Worm (Caenorhabditis elegans) whole organism, L2 larva: ENCODE results near the gene ZK666.11.

Experiments used
- lin-11 ChIP-seq: fragments of 150-350 bp; sonication (generic microtip); optimal IDR thresholded peaks from 2 replicates; lab custom pipeline; 2014; ENCODE audit warnings: missing biosample characterization, missing genetic modification characterization, inconsistent platforms, mixed read lengths
- nhr-23 ChIP-seq: fragments of 150-350 bp; optimal IDR thresholded peaks from 2 replicates; lab custom pipeline; 2014; ENCODE audit warnings: missing biosample characterization, missing genetic modification reagents, missing genetic modification characterization

DNA sequence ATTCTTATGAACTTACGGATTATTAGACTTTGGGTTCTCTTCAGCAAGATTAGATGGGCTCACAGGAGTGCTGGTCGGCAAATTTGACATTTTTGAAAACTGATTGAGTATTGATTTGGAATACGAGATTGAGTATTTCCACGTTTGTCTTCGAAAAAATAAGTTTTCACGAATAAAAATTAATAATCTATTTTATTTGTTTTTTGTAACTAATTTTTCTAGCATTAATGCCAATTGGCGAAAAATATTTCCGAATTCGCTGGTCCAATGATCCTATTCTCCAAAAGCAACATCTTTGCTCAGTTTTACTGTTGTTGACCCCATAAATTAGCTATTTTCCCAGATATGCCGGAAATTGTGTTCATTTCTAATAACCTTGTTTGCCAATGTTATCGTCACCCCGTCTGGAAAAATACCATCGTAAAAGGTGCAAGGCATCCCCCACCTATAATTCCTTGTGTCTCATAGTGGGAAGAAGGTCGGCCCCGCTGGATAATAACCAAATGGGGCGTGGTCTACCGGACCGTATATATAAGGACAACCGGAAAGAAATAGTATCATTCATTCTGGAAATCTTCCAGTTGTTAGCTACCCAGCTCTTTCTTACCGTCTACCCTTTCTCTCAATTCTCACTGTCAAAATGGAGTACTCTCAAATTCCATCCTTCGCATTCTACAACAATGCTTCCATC, 17.9 kb upstream of the ZK666.11 start, which contains the start of the genes ZK673.6 and sdz-37:
- no peak for TF ChIP-seq lin-11 (tag; lab: Kevin White, UChicago)
- TF ChIP-seq nhr-23 (tag; lab: Kevin White, UChicago) = no peak
